Fruit fly (Drosophila melanogaster): ENCODE measurements around the gene CG7800.

CG7800 gene

DNA sequence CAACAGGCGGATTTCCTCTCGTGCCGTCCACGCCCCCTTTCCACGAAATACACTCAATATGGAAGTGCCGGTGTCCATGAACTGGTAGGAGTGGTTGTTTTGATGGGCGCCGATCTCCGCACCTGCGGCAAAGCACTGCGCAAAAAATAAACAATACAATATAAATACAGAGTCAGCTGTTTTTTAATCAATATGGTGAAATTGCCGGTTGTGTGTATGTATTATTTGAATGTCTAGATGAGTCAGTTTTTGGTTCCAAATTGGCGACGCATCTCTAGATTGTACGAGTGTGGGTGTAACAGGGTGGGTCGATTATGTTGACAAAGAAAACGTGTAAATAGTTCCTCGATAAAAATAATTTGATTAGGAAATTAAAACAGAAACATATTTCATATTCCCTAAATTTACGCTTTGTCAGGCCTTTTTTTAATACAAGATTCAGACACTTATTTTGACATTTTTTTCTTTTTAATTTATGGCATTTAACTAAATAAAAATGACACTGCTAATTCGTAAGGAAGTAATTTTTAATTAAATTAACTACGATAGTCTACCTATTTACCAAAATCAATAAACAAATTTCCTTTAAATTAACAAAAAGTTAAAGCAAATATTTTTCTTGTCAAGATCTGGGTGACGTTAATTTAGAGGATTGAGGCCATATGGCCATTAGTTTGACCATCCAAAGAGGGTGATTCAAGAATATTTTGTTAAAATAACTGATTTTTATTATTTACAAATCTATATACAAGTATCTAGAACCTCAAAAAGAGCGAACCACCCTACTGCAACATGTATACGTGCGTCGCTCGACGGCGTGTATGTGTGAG is 21.9 kb downstream of the CG7800 start (continued):
- TF ChIP-seq Sox14 (GFP tag; optimal IDR thresholded peaks at IDR 0.05) (peak; percentile 86), Hr39 (GFP tag; optimal IDR thresholded peaks at IDR 0.05) (peak; percentile 83), esn (GFP tag; optimal IDR thresholded peaks at IDR 0.05) (peak; percentile 95), CG3032 (tag; optimal IDR thresholded peaks at IDR 0.05) (peak; percentile 88), CG6163 (GFP tag; IDR thresholded peaks at IDR 0.05) (peak; percentile 74), Smox (GFP tag; optimal IDR thresholded peaks at IDR 0.05) (peak; percentile 89), vri (GFP tag; optimal IDR thresholded peaks at IDR 0.05) (peak; percentile 71), cyc (GFP tag; optimal IDR thresholded peaks at IDR 0.05) (peak; percentile 75), fd59A (GFP tag; optimal IDR thresholded peaks at IDR 0.05) (peak; percentile 83), CG11902 (GFP tag; optimal IDR thresholded peaks at IDR 0.05) (peak; percentile 69), Ets96B (tag; optimal IDR thresholded peaks at IDR 0.05) (peak; percentile 84), CG8319 (GFP tag; optimal IDR thresholded peaks at IDR 0.05) (peak; percentile 79), Met (GFP tag; optimal IDR thresholded peaks at IDR 0.05) (peak; percentile 90), Eip75B (GFP tag; optimal IDR thresholded peaks at IDR 0.05) (peak; percentile 92), CG34406 (GFP tag; optimal IDR thresholded peaks at IDR 0.05) (peak; percentile 92), CG11762 (GFP tag; optimal IDR thresholded peaks at IDR 0.05; ENCODE audit: insufficient read depth) (peak; percentile 83), OdsH (GFP tag; optimal IDR thresholded peaks at IDR 0.05) (peak; percentile 90), CG8119 (GFP tag; IDR thresholded peaks at IDR 0.05) (peak; percentile 86), ss (GFP tag; optimal IDR thresholded peaks at IDR 0.05) (peak; percentile 83 to 89), CG6808 (GFP tag; optimal IDR thresholded peaks at IDR 0.05) (peak; percentile 90), CG16779 (tag; optimal IDR thresholded peaks at IDR 0.05) (peak; percentile 88), dac (GFP tag; optimal IDR thresholded peaks at IDR 0.05) (peak; percentile 73), dsx (GFP tag; optimal IDR thresholded peaks at IDR 0.05; ENCODE audit: poor library complexity, severe bottlenecking) (peak; percentile 69)

DNA sequence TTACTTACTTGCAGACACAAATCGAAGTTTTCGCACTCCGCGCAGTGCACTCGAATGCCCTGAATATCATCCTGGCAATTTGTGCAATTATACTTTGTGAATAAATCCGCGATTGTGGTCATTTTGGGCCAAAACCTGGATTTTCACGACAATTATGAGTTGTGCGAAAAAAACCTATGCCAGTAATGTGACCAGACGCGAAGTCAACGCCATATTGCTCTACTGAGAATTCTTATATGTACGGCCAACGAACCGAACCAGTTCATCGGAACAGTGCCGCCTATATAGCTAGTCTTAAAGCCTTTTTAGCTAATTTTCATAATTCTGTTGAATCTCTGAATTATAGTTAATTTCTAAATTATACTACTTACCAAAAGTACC is 22.5 kb downstream of the CG7800 start, which contains the start of gene Ada2b:
TSS of gene Ada2b (minus strand) at position 214 of the 381 bp plus-strand sequence.
- no peak for TF ChIP-seq CG9139 (GFP tag; optimal IDR thresholded peaks at IDR 0.05)
- peak; percentile 22 for TF ChIP-seq dsx (GFP tag; optimal IDR thresholded peaks at IDR 0.05; ENCODE audit: poor library complexity, severe bottlenecking)

DNA sequence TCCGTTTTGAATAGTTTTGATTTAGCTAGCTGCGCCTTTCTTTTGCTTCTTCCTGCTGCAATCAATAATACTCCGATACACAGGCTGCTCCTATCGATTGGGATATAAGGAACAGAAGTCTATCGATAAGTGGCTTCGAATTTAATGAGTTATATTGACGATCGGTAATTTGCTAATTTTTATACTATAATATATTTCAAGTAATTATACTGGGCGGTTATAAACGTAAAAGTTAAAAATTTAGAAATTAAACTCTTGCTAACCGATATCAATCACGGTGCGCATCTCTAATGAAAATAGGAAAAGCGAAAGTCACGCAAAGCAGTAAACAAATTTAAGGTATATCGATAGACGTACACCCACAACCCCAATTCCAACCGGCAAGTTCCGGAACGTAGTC is 26.0 kb downstream of the CG7800 start, which contains the start of the genes CG9636, CG18749 and CG33722:
TSS of gene CG9636 (minus strand) at position 73 of the 400 bp plus-strand sequence.
TSS of gene CG18749 (plus strand) at position 336 of the 400 bp plus-strand sequence.
TSS of gene CG33722 (plus strand) at position 336 of the 400 bp plus-strand sequence.
- TF ChIP-seq fkh (GFP tag; optimal IDR thresholded peaks at IDR 0.05) (peak; percentile 79), svp (GFP tag) (no peak), fd85E (GFP tag; optimal IDR thresholded peaks at IDR 0.05) (no peak), CG11294 (GFP tag; IDR thresholded peaks at IDR 0.05) (no peak), Smox (GFP tag; optimal IDR thresholded peaks at IDR 0.05) (no peak), Hr4 (GFP tag; optimal IDR thresholded peaks at IDR 0.05) (peak; percentile 70), Sox15 (GFP tag; optimal IDR thresholded peaks at IDR 0.05) (peak; percentile 9), Ets96B (tag; optimal IDR thresholded peaks at IDR 0.05) (peak; percentile 61), CG3919 (GFP tag; optimal IDR thresholded peaks at IDR 0.05) (peak; percentile 72), topi (GFP tag; optimal IDR thresholded peaks at IDR 0.05) (peak; percentile 67), lz (GFP tag; optimal IDR thresholded peaks at IDR 0.05) (peak; percentile 76), achi (GFP tag; optimal IDR thresholded peaks at IDR 0.05) (no peak), dac (GFP tag; optimal IDR thresholded peaks at IDR 0.05) (no peak), CG10669 (GFP tag; optimal IDR thresholded peaks at IDR 0.05) (no peak), Gug (GFP tag; IDR thresholded peaks at IDR 0.05) (no peak), eg (GFP tag; IDR thresholded peaks at IDR 0.05) (no peak), CG6854 (GFP tag; optimal IDR thresholded peaks at IDR 0.05) (no peak), CG9139 (GFP tag; optimal IDR thresholded peaks at IDR 0.05) (no peak), CG7368 (GFP tag; optimal IDR thresholded peaks at IDR 0.05) (peak; percentile 42), net (GFP tag; optimal IDR thresholded peaks at IDR 0.05) (no peak), ss (GFP tag; optimal IDR thresholded peaks at IDR 0.05) (peak; percentile 33 to 50), Eip75B (GFP tag; optimal IDR thresholded peaks at IDR 0.05) (no peak), CG15336 (GFP tag; IDR thresholded peaks at IDR 0.05) (peak; percentile 57), Hr39 (GFP tag; optimal IDR thresholded peaks at IDR 0.05) (peak; percentile 40), OdsH (GFP tag; optimal IDR thresholded peaks at IDR 0.05) (peak; percentile 68), CG11902 (GFP tag; optimal IDR thresholded peaks at IDR 0.05) (peak; percentile 26), CG8319 (GFP tag; optimal IDR thresholded peaks at IDR 0.05) (peak; percentile 33), dsx (GFP tag; optimal IDR thresholded peaks at IDR 0.05; ENCODE audit: poor library complexity, severe bottlenecking) (peak; percentile 46), CG6792 (GFP tag; optimal IDR thresholded peaks at IDR 0.05) (peak; percentile 56), Ets21C (GFP tag; optimal IDR thresholded peaks at IDR 0.05) (peak; percentile 51), Eip78C (GFP tag) (peak; percentile 89), CG4318 (GFP tag; optimal IDR thresholded peaks at IDR 0.05) (no peak), CG6163 (GFP tag; IDR thresholded peaks at IDR 0.05) (peak; percentile 55; the same call in 2 of the 3 replicates)
